Worm (Caenorhabditis elegans): ENCODE measurements around the gene ZK1240.3.
"Not testable (repeated sequence)": the region's sequence is repeated elsewhere in the genome, so short reads cannot be mapped to it uniquely, and the experiment has no call there.

ZK1240.3 gene

DNA sequence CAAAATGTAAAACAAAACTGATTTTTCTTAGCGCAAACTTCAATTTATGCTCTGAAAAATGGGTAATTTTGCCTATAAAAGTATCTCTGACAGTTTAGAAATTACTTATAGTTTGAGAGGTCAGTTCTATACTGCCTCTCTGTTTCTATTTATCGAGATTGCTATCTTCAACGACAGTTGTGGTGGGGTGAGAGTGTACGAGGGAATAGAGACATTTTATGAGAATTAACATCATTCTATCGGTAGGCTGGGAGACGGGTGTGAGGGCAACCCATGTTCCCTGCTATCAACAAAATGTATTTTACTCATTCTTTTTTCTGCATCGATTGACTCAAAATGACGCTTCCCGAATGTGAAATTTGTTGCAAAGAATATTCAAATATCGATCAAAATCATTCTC, at the start of gene ZK1240.3:
ZK1240.3 (plus strand) TSS at position 238 of the 400 bp plus-strand sequence.
- no peak for TF ChIP-seq unc-62 (GFP tag; optimal IDR thresholded peaks at IDR 0.05)

DNA sequence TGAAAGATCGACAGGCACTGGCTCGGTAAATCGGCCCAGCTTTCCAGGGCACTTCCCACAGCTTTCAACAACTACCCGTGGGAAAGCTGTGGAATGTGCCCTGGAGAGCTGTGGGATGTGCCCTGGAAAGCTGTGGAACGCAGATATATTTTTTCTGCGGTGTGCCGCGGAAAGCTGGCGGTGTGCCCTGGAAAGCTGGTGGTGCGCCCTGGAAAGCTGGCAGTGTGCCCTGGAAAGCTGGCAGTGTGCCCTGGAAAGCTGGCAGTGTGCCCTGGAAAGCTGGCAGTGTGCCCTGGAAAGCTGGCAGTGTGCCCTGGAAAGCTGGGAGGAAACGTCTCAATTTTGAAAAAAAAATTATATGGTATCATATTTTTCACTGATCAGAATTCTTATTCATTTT, 46.4 kb upstream of the ZK1240.3 start:
- no peak for TF ChIP-seq unc-62 (GFP tag; optimal IDR thresholded peaks at IDR 0.05)

DNA sequence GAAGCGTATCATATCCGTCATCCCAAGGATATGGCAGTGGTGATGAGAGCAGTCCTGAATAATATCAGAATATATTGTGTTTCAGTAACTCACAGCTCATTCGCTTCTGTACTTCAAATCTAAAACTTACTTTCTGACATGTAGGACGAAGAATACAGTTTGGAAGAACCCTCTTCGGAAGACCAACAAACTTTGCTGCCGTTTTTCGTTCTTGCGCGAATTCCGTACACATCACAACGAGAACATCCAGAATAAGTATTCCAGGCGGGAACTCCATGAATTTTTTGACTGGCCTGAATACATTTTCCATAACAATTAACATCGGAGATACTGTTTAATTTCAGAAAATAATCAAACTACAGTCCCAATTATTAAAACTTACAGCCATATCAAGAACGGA, 42.7 kb upstream of the ZK1240.3 start, which contains the start of gene K09F6.15:
K09F6.15 (minus strand) TSS at position 101 of the 400 bp plus-strand sequence.
- TF ChIP-seq unc-62 (GFP tag; optimal IDR thresholded peaks at IDR 0.05) = no peak

DNA sequence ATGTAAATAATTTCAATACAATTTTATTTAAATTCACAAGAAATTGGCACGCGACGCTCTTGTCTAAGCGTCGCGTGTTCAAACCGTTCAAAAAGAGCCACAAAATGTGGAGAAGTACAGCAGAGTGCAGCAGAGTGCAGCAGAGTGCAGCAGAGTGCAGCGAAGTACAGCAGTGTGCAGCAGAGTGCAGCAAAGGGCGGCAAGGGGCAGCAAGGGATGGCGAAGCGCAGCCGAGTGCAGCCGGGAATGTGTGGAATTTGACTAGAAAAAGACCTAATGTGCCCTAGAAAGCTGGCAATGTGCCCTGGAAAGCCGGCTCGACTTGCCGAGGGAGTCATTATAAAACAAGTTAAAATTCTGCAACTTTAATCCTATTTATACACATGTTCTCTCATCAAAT, 40.9 kb upstream of the ZK1240.3 start, which contains the start of gene K09F6.6:
K09F6.6 (minus strand) TSS at position 43 of the 400 bp plus-strand sequence.
- TF ChIP-seq unc-62 (GFP tag; optimal IDR thresholded peaks at IDR 0.05) = no peak

DNA sequence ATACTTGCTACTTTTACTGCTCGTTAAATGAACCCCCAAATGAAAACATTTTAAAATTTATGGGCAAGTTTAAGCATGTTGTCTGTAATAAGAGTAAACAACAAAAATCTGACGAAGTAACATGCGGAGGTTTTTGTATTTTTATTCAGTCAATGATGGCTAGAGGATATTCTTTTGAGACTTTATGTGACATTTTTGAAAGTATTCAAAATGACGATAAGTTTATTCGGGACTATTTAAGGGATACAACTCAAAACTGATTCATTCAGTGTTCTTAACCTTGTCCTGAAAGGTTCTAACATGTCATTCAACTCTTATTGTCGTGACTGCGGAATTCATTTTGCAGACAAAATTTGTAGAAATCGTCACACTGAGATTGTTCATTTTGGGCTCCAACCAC, 40.3 kb upstream of the ZK1240.3 start, which contains the start of gene K09F6.11:
K09F6.11 (plus strand) TSS at position 301 of the 400 bp plus-strand sequence.
- no peak for TF ChIP-seq unc-62 (GFP tag; optimal IDR thresholded peaks at IDR 0.05)

DNA sequence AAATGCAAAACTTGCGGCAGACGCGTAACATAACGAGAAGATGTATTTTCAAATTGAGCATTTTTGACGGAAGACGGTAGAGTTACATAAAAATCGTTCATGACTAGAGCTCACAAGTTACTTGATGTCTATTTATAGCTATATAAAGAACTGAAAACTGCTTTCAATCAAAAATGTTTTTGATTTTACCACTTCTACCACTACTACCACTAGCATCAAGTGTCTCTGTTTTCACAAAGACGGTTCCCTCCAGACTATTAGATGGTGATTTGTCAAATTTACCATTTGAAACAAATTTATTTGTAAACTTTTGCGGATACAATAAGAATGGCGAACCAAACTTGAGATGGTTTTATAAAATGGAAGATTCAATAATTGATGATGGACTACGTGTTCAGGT, 37.5 kb upstream of the ZK1240.3 start, which contains the start of gene K09F6.9:
K09F6.9 (minus strand) TSS at position 101 of the 400 bp plus-strand sequence.
- TF ChIP-seq unc-62 (GFP tag; optimal IDR thresholded peaks at IDR 0.05) = not testable (repeated sequence)

DNA sequence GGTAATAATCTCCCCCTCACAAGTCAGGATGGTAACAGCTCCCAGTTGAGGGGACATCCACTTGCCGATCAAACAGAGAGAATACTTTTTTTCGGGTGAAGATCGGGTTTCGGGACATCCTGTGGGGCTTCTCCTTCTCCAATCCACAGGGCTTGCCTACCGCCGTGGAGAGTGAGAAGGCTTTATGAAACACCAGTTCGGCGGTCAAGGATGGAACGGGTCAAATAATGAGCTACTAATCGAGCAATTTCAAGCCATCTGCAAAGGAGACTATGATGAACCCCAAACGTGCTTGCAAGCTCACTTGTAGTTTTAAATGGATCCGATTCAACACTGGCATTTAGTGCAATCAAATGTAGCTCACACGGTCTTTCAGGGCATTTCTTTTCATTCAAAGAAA, 35.4 kb upstream of the ZK1240.3 start:
- no peak for TF ChIP-seq unc-62 (GFP tag; optimal IDR thresholded peaks at IDR 0.05)

DNA sequence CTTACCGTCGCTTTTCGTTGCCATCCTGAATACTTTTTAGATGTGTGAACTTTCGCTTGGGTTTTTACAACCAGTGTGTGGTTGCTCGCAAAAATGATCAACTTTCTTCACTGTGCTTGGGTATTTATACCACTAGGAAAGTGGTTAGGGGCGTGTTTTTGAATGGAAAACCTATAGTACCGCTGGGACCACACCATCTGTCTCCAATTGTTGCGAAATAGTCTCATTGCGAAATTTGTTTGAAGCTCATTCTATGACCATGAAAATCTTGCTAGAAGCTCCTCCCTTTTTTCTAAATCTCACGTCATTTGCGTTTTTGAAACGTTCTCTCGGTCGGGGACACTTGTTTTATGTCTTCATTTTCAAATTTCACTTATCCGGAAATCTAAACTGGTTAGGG, 31.3 kb upstream of the ZK1240.3 start, which contains the start of the genes K09F6.10 and K09F6.13:
K09F6.10 (minus strand) TSS at position 86 of the 400 bp plus-strand sequence.
K09F6.13 (plus strand) TSS at position 317 of the 400 bp plus-strand sequence.
- no peak for TF ChIP-seq unc-62 (GFP tag; optimal IDR thresholded peaks at IDR 0.05)

DNA sequence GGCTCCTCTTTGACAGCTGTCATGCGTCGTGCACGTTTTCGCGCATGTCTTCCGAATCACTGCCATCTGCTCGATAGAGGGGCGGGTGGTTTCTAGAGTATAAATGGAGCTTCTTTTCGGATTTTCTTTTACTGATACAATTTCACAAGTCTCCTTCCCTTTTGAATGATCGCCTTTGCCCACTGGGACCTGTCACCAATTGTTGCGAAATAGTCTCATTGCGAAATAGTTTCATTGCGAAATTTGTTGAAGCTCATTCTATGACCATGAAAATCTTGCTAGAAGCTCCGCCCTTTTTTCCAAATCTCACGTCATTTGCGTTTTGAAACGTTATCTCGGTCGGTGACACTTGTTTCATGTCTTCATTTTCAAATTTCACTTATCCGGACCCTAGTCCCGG, 30.7 kb upstream of the ZK1240.3 start:
- TF ChIP-seq unc-62 (GFP tag; optimal IDR thresholded peaks at IDR 0.05) = no peak

DNA sequence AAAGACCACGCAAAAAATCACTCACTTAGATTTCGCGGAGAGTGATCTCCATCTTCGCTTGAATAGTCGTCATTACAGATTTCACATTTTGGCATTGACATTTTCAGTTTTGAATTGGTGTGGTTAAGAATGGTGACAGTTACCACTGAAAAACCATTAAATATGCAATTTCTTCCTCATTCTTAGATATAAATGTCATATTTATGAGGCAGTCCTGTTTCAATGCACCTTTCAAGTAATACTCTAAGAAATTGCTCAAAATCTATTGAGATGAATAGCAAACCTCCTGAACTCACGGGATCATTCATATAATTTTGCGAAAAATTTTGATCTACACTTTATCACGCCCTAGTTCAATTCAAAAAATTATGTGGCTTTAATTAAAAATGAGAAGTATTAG, 28.1 kb upstream of the ZK1240.3 start, which contains the start of gene K09F6.7:
K09F6.7 (minus strand) TSS at position 101 of the 400 bp plus-strand sequence.
- TF ChIP-seq unc-62 (GFP tag; optimal IDR thresholded peaks at IDR 0.05) = no peak

DNA sequence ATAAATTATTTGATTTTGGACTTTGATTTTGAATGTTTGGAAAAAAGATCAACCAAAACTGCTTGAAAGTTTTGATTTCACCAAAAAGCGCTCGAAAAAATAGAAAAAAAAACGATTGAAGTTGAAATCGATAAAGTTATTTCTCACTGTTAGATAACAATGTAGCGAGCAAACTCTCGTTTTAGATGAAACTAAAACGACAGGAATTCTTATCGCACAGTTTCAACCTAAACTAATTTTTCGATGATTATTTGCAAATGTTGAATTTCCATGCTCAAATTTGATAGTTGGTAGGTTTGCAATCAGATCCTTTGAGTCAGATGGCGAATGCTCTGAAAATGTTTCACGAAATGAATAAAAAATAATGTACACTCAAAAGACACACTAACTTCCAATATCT, 27.6 kb upstream of the ZK1240.3 start:
- no peak for TF ChIP-seq unc-62 (GFP tag; optimal IDR thresholded peaks at IDR 0.05)

DNA sequence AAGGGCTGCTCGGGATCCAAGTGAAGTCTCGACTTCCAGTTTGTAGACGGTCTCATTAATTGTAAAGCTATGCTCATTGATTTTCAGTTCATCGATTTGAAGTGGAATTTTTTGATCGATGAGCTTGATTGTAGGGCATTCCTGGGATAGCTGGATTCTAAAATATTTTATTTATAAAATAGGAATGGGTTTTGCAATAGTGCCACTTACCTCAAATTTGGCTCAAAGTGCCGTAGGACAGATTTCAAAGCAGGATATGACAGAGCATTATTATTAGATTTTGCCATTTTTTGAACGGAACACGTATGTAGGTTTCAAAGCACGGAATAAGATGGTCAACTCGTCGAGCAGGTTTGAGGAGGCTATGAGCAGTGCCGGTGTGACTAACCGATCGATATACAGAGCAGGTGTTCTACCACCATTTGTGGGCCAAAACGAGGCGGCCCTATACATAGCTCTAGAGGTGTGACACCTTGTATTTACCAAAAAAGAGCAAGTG, 24.3 kb upstream of the ZK1240.3 start, which contains the start of gene fbxc-25:
fbxc-25 (minus strand) TSS at position 449 of the 499 bp plus-strand sequence.
- no peak for TF ChIP-seq unc-62 (GFP tag; optimal IDR thresholded peaks at IDR 0.05)

DNA sequence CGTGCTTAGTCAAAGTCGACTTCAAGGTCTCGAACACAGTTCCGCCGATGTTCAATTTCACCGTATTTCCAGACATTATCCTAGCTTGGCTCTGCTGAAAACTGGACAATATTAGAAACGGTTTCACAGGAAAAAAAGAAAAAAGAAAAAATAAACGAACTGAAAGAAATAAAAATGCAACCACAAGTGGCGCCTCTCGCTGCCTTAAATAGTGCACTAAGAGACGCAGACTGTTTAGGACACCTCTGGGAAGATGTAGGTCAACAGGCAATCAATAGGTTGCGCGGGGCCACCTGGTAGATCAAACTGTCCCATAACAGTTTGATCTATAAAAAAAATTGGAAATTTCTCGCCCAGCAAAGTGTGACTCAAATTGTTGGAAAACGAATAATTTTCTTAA, 21.4 kb upstream of the ZK1240.3 start, which contains the start of gene B0281.4:
B0281.4 (minus strand) TSS at position 101 of the 400 bp plus-strand sequence.
- TF ChIP-seq unc-62 (GFP tag; optimal IDR thresholded peaks at IDR 0.05) = no peak

DNA sequence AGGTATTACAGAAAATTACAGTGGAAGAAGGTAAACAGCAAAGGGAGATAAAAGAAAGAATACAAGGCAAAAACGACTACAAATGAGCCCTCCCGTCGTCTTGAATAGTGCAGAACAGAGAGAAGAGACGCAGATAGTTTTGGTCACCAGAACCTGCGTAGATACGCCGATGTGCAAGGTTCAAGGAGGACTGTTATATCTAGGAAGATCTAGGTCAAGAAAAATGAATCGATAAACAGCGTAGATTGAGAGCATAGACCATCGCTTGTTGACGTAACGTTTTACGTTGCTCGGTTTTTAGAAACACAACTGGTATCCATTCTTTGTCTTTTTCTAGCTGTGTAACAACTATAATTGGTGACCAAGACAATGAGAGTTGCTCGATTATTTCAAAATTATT, 19.3 kb upstream of the ZK1240.3 start, which contains the start of gene B0281.5:
B0281.5 (minus strand) TSS at position 101 of the 400 bp plus-strand sequence.
- no peak for TF ChIP-seq unc-62 (GFP tag; optimal IDR thresholded peaks at IDR 0.05)

DNA sequence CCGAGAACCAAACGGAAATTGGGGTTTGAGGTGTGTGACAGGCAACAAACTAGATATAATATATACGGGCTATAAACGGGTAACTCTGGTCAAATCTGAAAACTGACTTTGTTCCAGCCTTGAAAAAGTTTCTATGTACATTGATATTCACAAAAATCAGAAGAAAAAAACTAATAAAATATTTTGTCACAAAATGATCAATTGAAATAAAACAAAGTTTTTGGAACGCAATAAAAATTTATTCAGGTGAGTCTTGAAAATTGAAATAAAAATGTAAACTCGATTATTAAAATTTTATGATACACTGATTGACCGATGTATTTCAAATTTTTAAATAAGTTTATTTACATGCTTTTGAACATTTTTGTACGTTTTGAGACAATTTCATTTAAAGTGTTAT, 17.8 kb upstream of the ZK1240.3 start, which contains the start of gene B0281.6:
B0281.6 (minus strand) TSS at position 101 of the 400 bp plus-strand sequence.
- TF ChIP-seq unc-62 (GFP tag; optimal IDR thresholded peaks at IDR 0.05) = no peak

DNA sequence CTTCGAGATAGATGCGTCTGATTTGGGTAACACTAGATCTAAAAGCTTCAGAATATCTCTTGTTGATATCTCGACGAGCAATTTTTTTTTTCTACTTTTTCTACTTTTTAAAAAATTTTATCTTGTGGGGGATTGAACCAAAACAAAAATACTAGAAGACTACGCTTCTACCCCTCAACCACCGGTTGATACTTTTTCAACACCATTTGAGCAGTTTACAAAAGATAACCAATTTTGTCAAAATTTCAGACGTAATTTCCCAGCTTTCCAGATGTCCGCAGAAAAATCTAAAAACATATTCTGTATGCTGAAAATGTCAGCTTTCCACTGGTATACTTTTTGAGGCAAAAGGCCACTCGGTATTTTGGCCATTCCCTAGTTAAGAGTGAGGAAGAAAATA, 15.6 kb upstream of the ZK1240.3 start:
- no peak for TF ChIP-seq unc-62 (GFP tag; optimal IDR thresholded peaks at IDR 0.05)

DNA sequence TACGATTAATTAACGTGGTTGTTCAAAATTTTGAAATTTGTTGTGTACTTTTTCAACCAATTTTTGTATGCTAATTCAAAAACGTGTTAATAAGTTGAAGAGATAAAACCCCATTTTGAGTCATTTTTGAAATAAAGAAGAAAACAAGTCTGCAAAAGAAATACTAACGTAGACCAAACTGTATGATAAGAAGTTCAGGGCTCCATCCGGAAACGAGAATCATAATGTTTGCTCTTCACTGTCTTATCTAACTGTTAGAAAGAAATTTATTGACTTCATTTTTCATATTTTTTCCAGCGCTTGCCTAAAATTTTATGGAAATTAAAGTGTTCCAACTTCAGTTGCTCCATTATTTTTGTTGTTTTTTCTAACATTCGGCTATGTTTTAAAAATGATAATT, 14.6 kb upstream of the ZK1240.3 start:
- TF ChIP-seq unc-62 (GFP tag; optimal IDR thresholded peaks at IDR 0.05) = no peak
